Fruit fly (Drosophila melanogaster) whole organism: Measurements from ENCODE around the gene mask.

Experiments
- CG8478 ChIP-seq: fragments of >200 bp; optimal IDR thresholded peaks from 2 replicates; lab custom pipeline; 2018; ENCODE audit warnings: inconsistent platforms
- Dll ChIP-seq: fragments of >200 bp; optimal IDR thresholded peaks from 2 replicates; lab custom pipeline; 2017
- EcR ChIP-seq, 2 experiments: fragments of >200 bp; optimal IDR thresholded peaks; 2 replicates each; lab custom pipeline; 2017; ENCODE audit warnings: missing biosample characterization in 2 of 2, missing genetic modification characterization in 2 of 2, missing genetic modification reagents in 2 of 2
- pan ChIP-seq: fragments of >200 bp; optimal IDR thresholded peaks from 2 replicates; lab custom pipeline; 2017
- psq ChIP-seq: fragments of >200 bp; optimal IDR thresholded peaks from 2 replicates; lab custom pipeline; 2017
- usp ChIP-seq: fragments of >200 bp; optimal IDR thresholded peaks from 2 replicates; lab custom pipeline; 2017; ENCODE audit warnings: missing biosample characterization, missing genetic modification characterization, mixed read lengths

Gene mask

DNA sequence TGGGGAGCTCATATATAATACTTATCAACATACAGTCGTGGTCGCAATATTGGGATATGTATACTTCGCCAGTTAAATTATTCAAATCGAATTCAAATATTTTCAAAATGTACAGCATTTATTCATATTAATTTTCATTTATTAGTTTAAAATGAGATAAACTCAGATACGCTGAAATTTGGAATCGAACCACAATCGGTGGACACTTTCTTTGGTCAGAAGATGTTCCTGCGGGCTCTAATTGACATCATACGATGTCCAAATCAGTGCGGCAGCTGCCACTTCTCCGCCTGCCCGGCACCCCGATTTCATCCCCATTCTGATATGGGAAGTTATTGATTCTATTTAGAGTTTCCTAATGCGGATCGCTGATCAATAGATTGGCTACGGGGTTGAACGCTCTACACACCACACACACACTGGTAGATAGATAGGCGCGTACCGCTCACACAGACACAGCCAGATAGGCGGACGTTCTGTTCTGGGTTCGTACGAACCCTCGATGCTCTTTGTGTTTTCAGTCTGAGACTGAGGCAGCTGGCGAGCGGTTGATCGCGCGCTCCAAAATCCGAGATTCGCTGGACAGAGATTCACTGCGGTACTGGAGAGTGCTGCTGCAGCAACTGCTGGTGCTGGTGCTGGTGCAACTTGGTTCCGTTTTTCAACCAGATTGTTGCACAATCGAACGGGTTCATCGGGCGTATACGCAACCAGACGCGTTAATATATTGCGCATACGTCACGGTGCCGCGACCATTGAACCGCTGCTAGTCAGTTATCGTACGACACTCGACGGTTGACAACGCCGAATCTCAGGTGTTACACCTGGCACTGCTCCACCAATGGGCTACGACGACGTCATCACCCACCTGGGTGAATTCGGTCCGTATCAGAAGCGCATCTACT lies 46.0 kb downstream of the mask start, which contains the start of gene Orct:
Orct (plus strand) TSS at position 157 of the 905 bp plus-strand sequence.
- no peak for TF ChIP-seq CG8478 (lab: Kevin White, UChicago)
- TF ChIP-seq EcR (GFP tag; optimal IDR thresholded peaks at IDR 0.05; lab: Kevin White, UChicago): peak in 1 of 2 experiments; percentile 19
- TF ChIP-seq Dll: no peak

DNA sequence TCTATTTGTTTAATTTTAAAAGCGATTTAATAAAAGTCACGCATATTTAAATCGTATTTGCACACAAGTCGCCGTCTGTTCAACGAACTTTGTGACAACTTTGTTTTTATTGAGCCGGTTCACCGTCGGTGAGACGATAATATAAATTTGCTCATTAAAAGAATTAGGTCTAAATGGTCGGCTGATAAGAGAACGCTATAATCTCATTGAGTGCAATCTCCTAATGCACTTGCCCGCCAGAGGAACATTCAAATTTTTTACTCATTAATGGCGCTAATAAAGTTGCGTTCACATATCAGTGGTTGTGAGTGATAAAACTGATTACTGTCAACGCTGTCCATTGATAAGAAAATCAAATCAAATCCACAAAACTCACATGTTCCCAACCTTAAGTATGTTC lies 48.4 kb downstream of the mask start:
- TF ChIP-seq usp (no peak), psq (lab: Kevin White, UChicago) (no peak), pan (no peak), EcR (GFP tag; optimal IDR thresholded peaks at IDR 0.05; lab: Kevin White, UChicago) (no peak), Dll (no peak), CG8478 (lab: Kevin White, UChicago) (no peak)

DNA sequence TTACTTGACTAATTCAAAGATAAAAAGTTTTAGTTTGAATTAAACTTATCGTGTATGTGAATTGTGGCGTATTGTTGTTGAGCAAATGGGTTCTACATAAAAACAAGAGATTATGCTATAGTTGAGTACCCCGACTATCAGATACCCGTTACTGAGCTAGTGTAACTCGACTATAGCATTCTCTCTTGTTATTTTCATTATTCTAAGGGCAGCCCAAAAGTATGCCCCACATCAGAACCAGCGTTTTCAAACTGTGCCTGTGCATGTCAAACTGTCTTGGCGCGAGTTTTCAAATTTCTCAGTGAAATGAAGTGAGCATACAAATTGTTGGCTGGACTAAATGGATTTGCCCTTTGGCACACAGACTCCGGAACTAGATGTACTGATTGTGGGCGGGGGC lies 48.9 kb downstream of the mask start, which contains the start of gene shps:
shps (plus strand) TSS at position 282 of the 400 bp plus-strand sequence.
- no peak for TF ChIP-seq CG8478 (lab: Kevin White, UChicago)
- no peak for TF ChIP-seq EcR (GFP tag; optimal IDR thresholded peaks at IDR 0.05; lab: Kevin White, UChicago)
- TF ChIP-seq usp: no peak
- no peak for TF ChIP-seq psq (lab: Kevin White, UChicago)
- TF ChIP-seq Dll: no peak
- no peak for TF ChIP-seq pan

DNA sequence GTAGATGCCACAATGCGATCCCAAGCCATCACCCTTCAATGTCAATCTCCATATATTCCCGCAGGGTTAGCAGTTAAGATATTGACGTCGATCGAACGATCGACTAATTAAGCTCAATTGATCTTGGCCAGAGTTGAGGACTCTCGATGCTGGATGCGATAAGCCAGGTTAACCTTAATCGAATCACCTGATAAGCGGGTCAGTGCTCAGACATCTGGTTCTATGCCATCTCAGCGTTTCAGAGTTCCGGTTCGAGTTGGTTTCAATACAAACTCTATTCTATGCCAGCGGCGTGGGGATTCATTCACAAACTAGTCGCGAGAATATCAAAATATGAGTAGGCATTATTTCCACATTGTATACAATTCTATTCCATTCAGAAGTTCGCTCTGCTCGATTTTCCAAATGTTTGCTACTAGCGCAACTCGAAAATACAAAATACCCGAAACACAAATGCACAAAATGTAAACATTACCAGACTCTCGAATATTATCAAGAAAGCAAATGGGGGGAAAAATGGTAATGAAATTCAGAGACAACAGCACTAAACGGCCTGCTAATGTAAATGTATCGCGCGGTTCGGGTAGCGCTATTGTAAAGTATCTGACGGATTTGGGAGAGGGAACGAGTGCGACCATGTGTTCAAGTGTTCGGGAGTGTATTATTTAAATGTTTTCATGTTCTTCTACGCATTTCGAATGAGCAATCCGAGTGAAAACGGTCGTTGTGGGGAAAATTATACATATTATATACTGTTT lies 52.4 kb downstream of the mask start:
- TF ChIP-seq pan: no peak

DNA sequence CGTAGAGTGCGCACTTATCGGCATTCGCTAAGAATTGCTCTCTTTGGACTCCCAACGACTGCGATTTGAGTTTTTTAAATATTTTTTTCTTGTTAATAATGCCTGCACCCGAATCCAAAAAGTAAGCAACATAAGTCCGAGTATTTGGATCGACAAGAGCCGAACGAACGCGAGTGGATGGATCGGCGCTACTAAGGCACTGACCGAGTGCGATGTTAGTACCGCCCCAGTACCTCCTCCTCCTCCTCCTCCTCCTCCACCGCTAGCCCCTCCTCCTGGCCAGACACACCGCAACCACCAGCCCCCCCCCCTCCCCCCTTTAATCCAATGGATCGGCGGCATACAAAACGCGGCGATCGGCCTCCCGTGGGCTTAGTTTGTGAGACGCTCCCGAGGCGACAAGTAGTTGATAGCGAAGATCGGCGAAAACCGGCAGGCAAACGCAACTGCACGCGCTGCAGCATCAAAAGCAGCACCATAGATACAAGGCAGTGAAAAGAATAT lies 53.3 kb downstream of the mask start, which contains the start of gene CG6356:
CG6356 (plus strand) TSS at position 374 of the 504 bp plus-strand sequence.
- TF ChIP-seq EcR (GFP tag; optimal IDR thresholded peaks at IDR 0.05; lab: Kevin White, UChicago) (peak in 1 of 2 experiments; percentile 48), usp (no peak)

DNA sequence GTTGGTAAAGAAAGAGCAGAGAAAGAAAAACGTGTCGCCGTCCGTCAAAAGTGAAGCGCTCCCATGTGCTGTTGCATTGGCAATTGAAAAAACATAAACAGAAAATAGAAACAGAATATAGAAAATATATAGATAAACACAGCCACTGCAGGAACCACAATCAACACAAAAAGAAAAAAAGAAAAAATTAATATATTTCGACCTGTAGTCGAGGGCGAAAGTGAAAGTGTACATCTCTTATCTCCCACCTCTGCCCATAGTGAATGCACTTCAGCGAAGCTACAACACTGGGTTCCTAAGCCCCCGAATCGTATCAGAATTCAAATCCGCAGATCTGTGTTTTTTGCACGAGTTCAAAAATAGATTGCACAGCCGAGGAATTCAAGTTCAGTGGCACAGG lies 53.8 kb downstream of the mask start:
- TF ChIP-seq EcR (GFP tag; optimal IDR thresholded peaks at IDR 0.05; lab: Kevin White, UChicago): no peak
- TF ChIP-seq Dll: no peak
- no peak for TF ChIP-seq CG8478 (lab: Kevin White, UChicago)

DNA sequence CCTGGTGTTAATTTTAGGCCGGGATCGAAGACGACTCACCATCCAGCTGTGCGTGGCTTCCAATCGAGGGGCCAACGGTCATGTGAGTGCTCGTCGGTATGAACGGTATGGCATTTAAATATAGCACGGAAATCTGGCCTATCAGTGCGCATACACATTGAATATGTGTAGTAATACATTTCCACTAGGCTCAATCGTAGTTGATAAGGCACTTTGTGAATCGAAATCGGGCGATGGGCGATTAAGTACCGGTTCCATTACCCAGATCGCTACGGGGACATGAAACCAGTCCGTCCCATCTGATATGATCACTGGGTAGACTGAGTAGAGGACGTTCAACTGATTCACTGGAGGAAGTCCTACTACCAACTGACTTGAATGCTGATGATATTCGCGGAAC lies 55.1 kb downstream of the mask start:
- TF ChIP-seq CG8478 (lab: Kevin White, UChicago) (no peak), psq (lab: Kevin White, UChicago) (no peak), pan (no peak), usp (no peak)

DNA sequence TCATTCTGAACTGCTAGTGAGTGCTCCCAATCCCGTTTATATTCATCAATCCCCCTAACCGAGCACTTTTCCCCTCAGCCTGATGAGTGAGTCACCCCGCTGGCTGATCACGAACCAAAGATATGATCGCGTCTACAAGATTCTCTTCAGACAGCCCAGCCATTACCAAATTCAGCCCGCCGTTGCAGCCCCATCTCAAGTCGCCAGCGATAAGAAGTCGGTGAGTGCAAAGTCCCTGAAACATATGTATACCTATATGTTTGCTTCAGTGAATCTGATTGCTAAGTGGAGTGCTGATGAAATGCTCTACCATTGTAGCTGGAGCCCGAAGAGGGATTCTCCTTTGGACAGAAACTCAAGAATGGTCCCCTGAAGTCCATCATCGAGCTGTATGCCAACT lies 56.8 kb downstream of the mask start:
- no peak for TF ChIP-seq Dll
- no peak for TF ChIP-seq psq (lab: Kevin White, UChicago)
- no peak for TF ChIP-seq usp
- TF ChIP-seq EcR (GFP tag; optimal IDR thresholded peaks at IDR 0.05; lab: Kevin White, UChicago): no peak
- no peak for TF ChIP-seq pan
- TF ChIP-seq CG8478 (lab: Kevin White, UChicago): no peak

DNA sequence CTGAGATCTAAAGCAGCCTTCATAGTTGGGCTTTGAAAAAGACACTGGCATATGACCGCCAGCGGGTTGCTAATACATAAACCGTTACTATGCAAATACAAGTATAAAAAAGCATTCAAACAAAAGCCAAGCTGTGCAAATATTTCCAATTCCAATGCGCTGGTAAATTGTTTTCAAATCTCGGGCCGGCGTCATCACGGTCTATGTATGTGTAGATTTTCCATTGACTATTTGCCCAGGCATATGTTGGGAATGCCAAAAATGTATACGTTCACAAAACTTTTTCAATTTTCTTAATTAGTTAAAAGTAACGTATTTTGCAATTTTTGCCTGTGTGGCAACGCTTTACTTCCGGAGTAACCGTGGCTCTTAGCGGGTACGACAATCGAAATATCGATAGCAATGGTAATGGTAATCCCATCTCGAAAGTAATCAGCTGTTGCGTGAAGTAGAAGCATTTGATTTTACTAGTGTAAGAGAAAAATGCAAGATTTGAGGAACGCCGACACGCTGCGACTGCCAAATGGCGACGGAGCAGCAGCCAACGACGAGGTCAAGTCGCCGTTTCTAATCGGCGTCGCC lies 59.5 kb downstream of the mask start, which contains the start of the genes CG34290 and Uck:
CG34290 (minus strand) TSS at position 51 of the 582 bp plus-strand sequence.
Uck (plus strand) TSS at position 405 of the 582 bp plus-strand sequence.
- TF ChIP-seq EcR (GFP tag; optimal IDR thresholded peaks at IDR 0.05; lab: Kevin White, UChicago) (no peak), psq (lab: Kevin White, UChicago) (no peak), usp (no peak), CG8478 (lab: Kevin White, UChicago) (no peak), pan (no peak), Dll (no peak)

DNA sequence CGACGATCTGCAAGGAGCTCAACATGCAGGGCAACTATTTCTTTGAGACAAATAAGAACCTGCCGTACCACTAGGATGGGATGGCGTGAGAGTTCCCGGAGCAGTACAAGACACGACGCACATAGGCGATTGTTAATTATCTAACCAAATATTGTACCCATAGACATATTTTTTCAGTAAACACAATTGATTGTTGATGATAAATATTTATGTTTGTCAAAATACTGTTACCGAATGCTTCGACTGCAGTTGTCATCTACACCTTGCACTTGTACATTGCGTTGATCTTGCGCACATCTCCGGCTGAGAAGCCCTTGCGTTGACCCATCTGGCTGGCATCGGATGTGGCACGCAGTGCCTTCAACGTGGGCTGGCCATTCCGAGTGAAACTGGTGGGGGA lies 62.8 kb downstream of the mask start:
- TF ChIP-seq CG8478 (lab: Kevin White, UChicago) (no peak), psq (lab: Kevin White, UChicago) (no peak), usp (no peak)

DNA sequence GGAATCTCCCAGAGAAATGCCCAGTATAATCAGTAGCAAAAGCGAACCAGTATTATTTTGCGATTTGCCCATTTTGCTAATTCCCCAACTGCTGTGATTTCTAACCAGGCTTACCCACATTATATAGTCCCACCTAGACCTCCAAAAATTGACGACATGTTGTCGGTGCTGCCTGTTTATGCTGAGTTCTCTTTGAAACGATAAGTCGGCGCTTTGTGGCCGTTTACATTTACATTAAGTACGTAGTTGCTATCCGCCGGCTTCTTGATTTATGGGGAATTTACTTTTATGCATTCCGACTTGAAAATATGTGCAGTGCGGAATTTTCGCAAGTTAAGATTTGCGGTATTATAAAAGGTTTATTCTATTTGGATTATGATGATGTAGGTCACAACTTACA lies 63.9 kb downstream of the mask start, which contains the start of gene CG5715:
CG5715 (minus strand) TSS at position 101 of the 400 bp plus-strand sequence.
- TF ChIP-seq CG8478 (lab: Kevin White, UChicago) (no peak), pan (no peak)

DNA sequence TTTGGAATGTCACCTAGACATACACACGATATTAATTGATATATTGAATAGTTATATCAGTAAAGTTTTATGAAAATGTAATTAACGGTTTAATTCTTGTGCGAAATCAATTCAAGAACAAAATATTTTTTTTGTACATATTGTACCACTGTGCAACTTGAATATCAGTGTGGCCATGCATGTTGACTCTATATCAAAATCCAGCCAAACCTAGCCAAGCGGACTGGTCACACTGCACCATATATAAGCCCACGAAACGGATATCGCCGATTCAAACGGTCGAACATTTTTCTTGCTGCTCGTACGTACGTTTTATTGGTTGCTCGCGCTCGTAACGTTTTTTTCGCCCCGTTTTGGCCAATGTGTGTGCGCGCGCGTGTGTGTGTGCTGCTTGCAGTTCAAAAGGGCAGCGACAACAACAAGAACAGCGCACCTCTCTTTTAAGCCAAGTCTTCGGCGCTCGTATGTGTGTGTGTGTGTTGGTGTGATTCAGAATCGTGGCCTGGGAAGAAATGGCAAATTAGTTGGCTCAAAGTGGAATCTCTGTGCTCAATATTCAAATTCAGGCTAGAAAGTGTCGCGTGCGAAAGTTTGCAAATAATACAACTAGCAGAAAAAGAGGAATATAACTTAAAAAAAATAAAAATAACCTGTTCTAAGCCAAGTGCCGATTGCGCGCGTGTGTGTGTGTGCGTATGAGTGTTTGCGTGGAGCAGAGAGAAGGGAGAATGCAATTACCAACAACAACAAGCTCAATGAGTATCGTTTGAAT lies 64.6 kb downstream of the mask start, which contains the start of gene crb:
crb (plus strand) TSS at position 295 of the 772 bp plus-strand sequence.
- TF ChIP-seq psq (lab: Kevin White, UChicago) (no peak), Dll (no peak), usp (no peak), CG8478 (lab: Kevin White, UChicago) (no peak), pan (no peak), EcR (GFP tag; optimal IDR thresholded peaks at IDR 0.05; lab: Kevin White, UChicago) (no peak)
